Worm (Caenorhabditis elegans): Measurements from ENCODE around the gene clec-255.
"Not testable (repeated sequence)": the region's sequence is repeated elsewhere in the genome, so short reads cannot be mapped to it uniquely, and the experiment has no call there.

clec-255 gene

DNA sequence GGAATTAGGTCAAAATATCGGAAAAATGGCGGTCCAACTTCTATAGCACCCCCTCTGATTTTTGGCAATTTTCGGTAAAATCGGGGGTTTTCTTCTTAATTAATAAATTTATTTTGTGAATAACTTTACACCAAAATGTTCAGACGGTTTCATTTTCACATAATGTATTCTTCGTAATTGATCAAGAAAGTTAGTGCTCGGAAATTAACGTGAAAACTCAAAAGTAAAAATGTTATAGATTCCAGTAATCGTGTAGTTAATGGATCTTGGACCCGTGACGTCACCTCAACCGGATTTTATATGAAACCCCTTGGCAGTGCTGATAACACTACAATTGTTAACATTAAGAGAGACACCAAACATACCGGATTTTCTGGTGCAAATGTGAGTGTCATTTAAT lies 8.5 kb downstream of the clec-255 start, which contains the start of gene F11D11.22:
F11D11.22 (plus strand) TSS at position 301 of the 400 bp plus-strand sequence.
- not testable (repeated sequence) for TF ChIP-seq snpc-1.3 (tag; optimal IDR thresholded peaks at IDR 0.05; ENCODE audit: insufficient read depth); egrh-3 (GFP tag; IDR thresholded peaks at IDR 0.05); Y67H2A.10 (GFP tag; conservative IDR thresholded peaks at IDR 0.05)

DNA sequence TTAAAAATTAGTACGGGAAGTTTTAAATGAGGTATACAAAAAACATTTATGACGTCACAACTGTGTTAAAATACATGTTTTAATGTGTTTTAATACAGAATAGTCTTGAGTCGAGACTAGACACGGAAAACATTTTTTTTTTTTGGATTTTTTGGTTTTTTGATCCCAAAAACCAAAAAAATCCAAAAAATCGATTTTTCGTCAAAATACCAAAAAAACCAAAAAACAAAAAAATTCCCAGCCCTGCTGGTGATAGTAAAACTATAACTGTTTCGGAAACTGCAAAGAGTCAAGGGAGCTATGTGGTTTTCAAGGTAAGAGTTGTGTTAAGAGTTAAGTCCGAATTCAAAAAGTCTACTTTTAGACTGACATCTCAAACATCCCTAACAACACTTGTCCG lies 9.4 kb downstream of the clec-255 start, which contains the start of gene F11D11.4:
F11D11.4 (plus strand) TSS at position 301 of the 400 bp plus-strand sequence.
- TF ChIP-seq lsl-1 (GFP tag; optimal IDR thresholded peaks at IDR 0.05), result no peak

DNA sequence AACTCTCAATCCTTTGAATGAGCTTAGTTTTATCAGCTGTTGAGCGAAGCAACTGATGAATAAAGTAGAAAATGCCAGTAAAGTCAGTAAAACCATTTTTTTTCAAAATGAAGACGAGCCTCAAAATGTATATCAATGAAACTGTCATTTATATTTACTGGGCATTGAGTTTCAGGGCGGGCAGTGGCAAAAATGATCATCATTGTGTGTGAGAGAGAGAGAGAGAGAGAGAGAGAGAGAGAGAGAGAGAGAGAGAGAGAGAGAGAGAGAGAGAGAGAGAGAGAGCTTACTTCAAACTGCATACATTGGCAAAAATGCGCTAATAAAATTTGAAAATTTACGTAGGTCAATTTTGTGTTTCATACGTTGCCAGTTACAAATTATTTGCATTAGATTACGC lies 10.3 kb downstream of the clec-255 start, which contains the start of gene F11D11.3:
F11D11.3 (minus strand) TSS at position 101 of the 400 bp plus-strand sequence.
- TF ChIP-seq snpc-1.3 (tag; optimal IDR thresholded peaks at IDR 0.05; ENCODE audit: insufficient read depth) (no peak), egl-44 (GFP tag; IDR thresholded peaks at IDR 0.05) (no peak)

DNA sequence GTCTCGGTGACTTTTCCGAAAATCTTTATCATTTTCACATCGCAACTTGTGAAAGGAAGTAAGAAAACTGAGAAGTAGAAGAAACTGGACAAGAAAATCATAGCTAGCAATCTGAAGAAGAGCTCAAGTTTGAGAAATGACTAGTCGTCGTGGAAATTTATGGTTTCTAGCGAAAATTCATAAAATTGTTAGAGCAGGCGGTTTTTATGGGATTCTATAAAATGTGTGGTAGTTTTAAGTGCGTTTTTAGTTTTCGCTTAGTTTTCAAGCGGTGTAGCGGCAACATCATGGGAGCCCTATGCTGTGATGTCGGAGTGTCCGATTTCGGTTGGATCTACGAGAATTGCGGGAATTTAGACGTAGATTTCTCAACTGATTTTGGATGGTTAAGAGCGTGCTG lies 16.2 kb downstream of the clec-255 start, which contains the start of gene clec-254:
clec-254 (minus strand) TSS at position 101 of the 400 bp plus-strand sequence.
- TF ChIP-seq nhr-27 (tag; optimal IDR thresholded peaks at IDR 0.05); attf-3 (GFP tag; conservative IDR thresholded peaks at IDR 0.05); F57C9.4 (tag; optimal IDR thresholded peaks at IDR 0.05): not testable (repeated sequence)

DNA sequence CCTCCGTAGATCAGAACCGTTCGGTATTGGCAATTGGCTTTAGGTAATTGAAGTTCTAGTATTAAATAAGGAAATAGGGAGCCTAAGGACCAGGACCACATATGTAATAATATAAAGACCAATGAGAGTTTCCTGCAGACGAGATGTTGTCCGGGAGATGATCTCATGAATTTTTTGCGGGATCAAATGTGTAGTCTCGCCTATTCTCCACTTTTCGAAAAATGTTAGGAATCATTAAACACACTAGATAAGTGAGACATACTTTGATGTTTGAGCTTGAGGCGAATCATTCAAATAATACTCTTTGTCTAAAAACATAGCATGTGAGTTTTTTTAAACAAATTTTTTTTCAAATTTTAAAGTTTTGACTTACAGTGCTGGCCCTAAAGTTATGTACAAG lies 17.5 kb downstream of the clec-255 start, which contains the start of gene F11D11.6:
F11D11.6 (minus strand) TSS at position 101 of the 400 bp plus-strand sequence.
- TF ChIP-seq madf-8 (GFP tag; conservative IDR thresholded peaks at IDR 0.05) (no peak), madf-10 (tag; optimal IDR thresholded peaks at IDR 0.05) (no peak), F10E7.11 (tag; optimal IDR thresholded peaks at IDR 0.05) (no peak), him-1 (tag; optimal IDR thresholded peaks at IDR 0.05) (no peak), K12H6.12 (tag; optimal IDR thresholded peaks at IDR 0.05) (no peak), cebp-1 (GFP tag; IDR thresholded peaks at IDR 0.05) (no peak), cebp-1 (tag; optimal IDR thresholded peaks at IDR 0.05) (no peak), hmg-20 (GFP tag; IDR thresholded peaks at IDR 0.05) (no peak), ekl-4 (GFP tag; IDR thresholded peaks at IDR 0.05) (no peak), ztf-28 (GFP tag; IDR thresholded peaks at IDR 0.05) (no peak), D2030.7 (GFP tag; IDR thresholded peaks at IDR 0.05) (no peak), K11D2.4 (GFP tag; IDR thresholded peaks at IDR 0.05) (no peak), ZK185.1 (tag; optimal IDR thresholded peaks at IDR 0.05; ENCODE audit: poor library complexity, severe bottlenecking) (no peak), ama-1 (optimal IDR thresholded peaks at IDR 0.05) (no peak), ama-1 (GFP tag; optimal IDR thresholded peaks at IDR 0.05) (no peak)

DNA sequence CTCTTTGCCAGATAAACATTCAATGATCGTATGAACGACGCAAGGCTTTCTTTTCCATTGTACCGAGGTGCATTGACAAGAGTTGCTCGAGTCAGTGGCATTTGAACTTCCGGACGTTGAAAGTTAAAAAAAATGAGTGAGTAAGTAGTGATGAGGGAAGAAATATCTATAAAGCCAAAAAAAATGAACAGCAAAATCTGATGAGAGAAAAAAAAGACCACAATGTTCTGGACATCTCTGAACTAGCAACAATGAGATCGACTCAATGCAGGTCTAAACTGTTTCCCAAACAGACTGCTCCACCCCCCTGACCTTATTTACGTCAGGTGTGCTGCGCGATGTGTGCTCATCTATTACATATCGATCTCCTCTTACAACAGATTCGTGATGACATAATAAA lies 20.1 kb downstream of the clec-255 start, which contains the start of the genes F11D11.21 and F11D11.12:
F11D11.21 (minus strand) TSS at position 101 of the 400 bp plus-strand sequence.
F11D11.12 (minus strand) TSS at position 238 of the 400 bp plus-strand sequence.
- TF ChIP-seq zfh-2 (GFP tag; conservative IDR thresholded peaks at IDR 0.05) (no peak), K12H6.12 (tag; optimal IDR thresholded peaks at IDR 0.05) (no peak), dpff-1 (tag; optimal IDR thresholded peaks at IDR 0.05) (no peak), egrh-3 (GFP tag; IDR thresholded peaks at IDR 0.05) (no peak), mcd-1 (GFP tag; IDR thresholded peaks at IDR 0.05) (no peak), attf-6 (GFP tag; IDR thresholded peaks at IDR 0.05) (no peak), akir-1 (GFP tag; optimal IDR thresholded peaks at IDR 0.05) (no peak), nhr-27 (tag; optimal IDR thresholded peaks at IDR 0.05) (no peak), ztf-22 (GFP tag; optimal IDR thresholded peaks at IDR 0.05) (no peak), snpc-3.4 (tag; optimal IDR thresholded peaks at IDR 0.05) (no peak), tbx-9 (tag; optimal IDR thresholded peaks at IDR 0.05; ENCODE audit: borderline replicate concordance) (no peak), egl-44 (GFP tag; IDR thresholded peaks at IDR 0.05) (no peak), ccch-3 (GFP tag; optimal IDR thresholded peaks at IDR 0.05) (no peak)
